Worm (Caenorhabditis elegans) whole organism, L4 larva: Measurements from ENCODE around the gene M163.22.

Source experiments
- D1046.2 ChIP-seq: fragments of 200-800 bp; sonication (Bioruptor generic); IDR thresholded peaks from 2 replicates; pipeline ENCODE4 v1.3.6; 2022; ENCODE audit warnings: missing genetic modification characterization, missing compliant biosample characterization
- F10B5.3 ChIP-seq: sonication (generic microtip); optimal IDR thresholded peaks from 2 replicates; lab custom pipeline; 2016; ENCODE audit warnings: mild to moderate bottlenecking, missing genetic modification characterization, missing compliant biosample characterization
- F37D6.2 ChIP-seq: sonication (generic microtip); optimal IDR thresholded peaks from 2 replicates; lab custom pipeline; 2016; ENCODE audit warnings: mild to moderate bottlenecking, missing genetic modification characterization, missing compliant biosample characterization
- F44E2.7 ChIP-seq: fragments of 200-800 bp; sonication (Bioruptor generic); IDR thresholded peaks from 2 replicates; pipeline ENCODE4 v2.1.2; 2022; ENCODE audit warnings: missing genetic modification characterization, missing compliant biosample characterization
- T20F7.1 ChIP-seq: fragments of 200-800 bp; sonication (Bioruptor generic); optimal IDR thresholded peaks from 2 replicates; lab custom pipeline; 2018; ENCODE audit warnings: mild to moderate bottlenecking, missing genetic modification characterization, missing compliant biosample characterization
- Y48G9A.11 ChIP-seq: fragments of 200-800 bp; sonication (Bioruptor generic); IDR thresholded peaks from 2 replicates; pipeline ENCODE4 v1.3.6; 2022; ENCODE audit warnings: missing genetic modification reagents, missing genetic modification characterization, missing compliant biosample characterization
- Y75B8A.6 ChIP-seq: fragments of 200-800 bp; sonication (Bioruptor generic); IDR thresholded peaks from 2 replicates; pipeline ENCODE4 v1.3.6; 2022; ENCODE audit warnings: missing genetic modification reagents, missing genetic modification characterization, missing compliant biosample characterization
- ZK546.5 ChIP-seq, 2 experiments: sonication (generic microtip); optimal IDR thresholded peaks; 2 replicates each; lab custom pipeline; 2017; ENCODE audit warnings: missing biosample characterization in 2 of 2, missing genetic modification characterization in 2 of 2
- aha-1 ChIP-seq: fragments of 150-350 bp; peaks from one replicate; lab custom pipeline; 2014; ENCODE audit warnings: missing biosample characterization, missing genetic modification characterization
- arid-1 ChIP-seq: fragments of 200-800 bp; sonication (Bioruptor generic); conservative IDR thresholded peaks from 2 replicates; pipeline ENCODE4 v1.3.6; 2022; ENCODE audit warnings: missing genetic modification reagents, missing genetic modification characterization, missing compliant biosample characterization
- ceh-20 ChIP-seq: fragments of 200-800 bp; sonication (Bioruptor generic); IDR thresholded peaks from 2 replicates; pipeline ENCODE4 v1.3.6; 2022; ENCODE audit warnings: missing genetic modification reagents, missing genetic modification characterization, missing compliant biosample characterization
- ceh-32 ChIP-seq: sonication (generic microtip); optimal IDR thresholded peaks from 2 replicates; lab custom pipeline; 2016; ENCODE audit warnings: mild to moderate bottlenecking, missing genetic modification characterization, missing compliant biosample characterization; ENCODE audit not compliant: poor library complexity
- ceh-44 ChIP-seq: fragments of 200-800 bp; sonication (Bioruptor generic); IDR thresholded peaks from 2 replicates; pipeline ENCODE4 v1.3.6; 2022; ENCODE audit warnings: missing genetic modification reagents, missing genetic modification characterization, missing compliant biosample characterization
- ceh-62 ChIP-seq: sonication (generic microtip); optimal IDR thresholded peaks from 2 replicates; lab custom pipeline; 2017; ENCODE audit warnings: missing biosample characterization, missing genetic modification characterization
- ces-1 ChIP-seq: fragments of 150-350 bp; sonication (generic microtip); optimal IDR thresholded peaks from 4 replicates; lab custom pipeline; 2014; ENCODE audit warnings: missing biosample characterization, missing genetic modification reagents, missing genetic modification characterization
- daf-8 ChIP-seq: fragments of 200-800 bp; sonication (Bioruptor generic); IDR thresholded peaks from 2 replicates; pipeline ENCODE4 v1.3.6; 2022; ENCODE audit warnings: missing genetic modification characterization, missing compliant biosample characterization
- dmd-8 ChIP-seq: fragments of 200-800 bp; sonication (Bioruptor generic); IDR thresholded peaks from 2 replicates; pipeline ENCODE4 v1.3.6; 2022; ENCODE audit warnings: missing genetic modification characterization, missing compliant biosample characterization
- duxl-1 ChIP-seq: sonication (generic microtip); optimal IDR thresholded peaks from 2 replicates; lab custom pipeline; 2016; ENCODE audit warnings: mild to moderate bottlenecking, missing genetic modification characterization, moderate library complexity, missing compliant biosample characterization; ENCODE audit not compliant: poor library complexity
- egl-27 ChIP-seq: sonication (generic microtip); optimal IDR thresholded peaks from 3 replicates; lab custom pipeline; 2017; ENCODE audit warnings: missing biosample characterization, missing genetic modification reagents, missing genetic modification characterization
- egl-43 ChIP-seq: fragments of 200-800 bp; sonication (Bioruptor generic); IDR thresholded peaks from 2 replicates; pipeline ENCODE4 v1.3.6; 2022; ENCODE audit warnings: missing genetic modification reagents, missing genetic modification characterization, missing compliant biosample characterization
- gei-8 ChIP-seq: fragments of 200-800 bp; sonication (Bioruptor generic); optimal IDR thresholded peaks from 2 replicates; lab custom pipeline; 2018; ENCODE audit warnings: mild to moderate bottlenecking, missing genetic modification characterization, missing compliant biosample characterization
- hlh-11 ChIP-seq: fragments of 200-800 bp; sonication (Bioruptor generic); optimal IDR thresholded peaks from 2 replicates; lab custom pipeline; 2018; ENCODE audit warnings: mild to moderate bottlenecking, missing genetic modification characterization, missing compliant biosample characterization
- hmg-1.1 ChIP-seq: fragments of 200-800 bp; sonication (Bioruptor generic); IDR thresholded peaks from 2 replicates; pipeline ENCODE4 v1.3.6; 2022; ENCODE audit warnings: missing genetic modification reagents, missing genetic modification characterization, missing compliant biosample characterization
- lin-1 ChIP-seq: fragments of 200-800 bp; sonication (Bioruptor generic); IDR thresholded peaks from 2 replicates; pipeline ENCODE4 v1.3.6; 2022; ENCODE audit warnings: missing genetic modification reagents, missing genetic modification characterization, missing compliant biosample characterization
- lin-13 ChIP-seq: fragments of 150-350 bp; optimal IDR thresholded peaks from 2 replicates; lab custom pipeline; 2014; ENCODE audit warnings: missing biosample characterization, missing genetic modification reagents, missing genetic modification characterization
- lin-38 ChIP-seq: fragments of 200-800 bp; sonication (Bioruptor generic); IDR thresholded peaks from 2 replicates; pipeline ENCODE4 v1.3.6; 2022; ENCODE audit warnings: missing genetic modification reagents, missing genetic modification characterization, missing compliant biosample characterization
- lsy-2 ChIP-seq, 2 experiments: fragments of 150-350 bp in 1 of 2; sonication (generic microtip) in 1 of 2; optimal IDR thresholded peaks; 2 replicates each; lab custom pipeline; 2014 to 2017; ENCODE audit warnings: missing biosample characterization in 2 of 2, missing genetic modification characterization in 2 of 2
- mep-1 ChIP-seq: fragments of 150-350 bp; sonication (generic microtip); optimal IDR thresholded peaks from 3 replicates; lab custom pipeline; 2014; ENCODE audit warnings: missing biosample characterization, missing genetic modification characterization
- mes-2 ChIP-seq: sonication (generic microtip); optimal IDR thresholded peaks from 2 replicates; lab custom pipeline; 2016; ENCODE audit warnings: missing genotype, mild to moderate bottlenecking, missing genetic modification characterization, missing compliant biosample characterization; ENCODE audit not compliant: poor library complexity, severe bottlenecking
- mxl-2 ChIP-seq: fragments of 200-800 bp; sonication (Bioruptor generic); conservative IDR thresholded peaks from 2 replicates; pipeline ENCODE4 v1.3.6; 2022; ENCODE audit warnings: missing genetic modification reagents, missing genetic modification characterization, missing compliant biosample characterization
- mxl-3 ChIP-seq: fragments of 200-800 bp; sonication (Bioruptor generic); optimal IDR thresholded peaks from 2 replicates; lab custom pipeline; 2018; ENCODE audit warnings: mild to moderate bottlenecking, missing genetic modification characterization, missing compliant biosample characterization
- nhr-102 ChIP-seq: sonication (generic microtip); optimal IDR thresholded peaks from 2 replicates; lab custom pipeline; 2016; ENCODE audit warnings: mild to moderate bottlenecking, missing genetic modification characterization, moderate library complexity, missing compliant biosample characterization
- nhr-11 ChIP-seq: fragments of 150-350 bp; optimal IDR thresholded peaks from 2 replicates; lab custom pipeline; 2014; ENCODE audit warnings: missing biosample characterization, missing genetic modification characterization
- nhr-28 ChIP-seq: fragments of 150-350 bp; optimal IDR thresholded peaks from 2 replicates; lab custom pipeline; 2014; ENCODE audit warnings: missing biosample characterization, missing genetic modification characterization
- nhr-41 ChIP-seq: fragments of 200-800 bp; sonication (Bioruptor generic); IDR thresholded peaks from 2 replicates; pipeline ENCODE4 v1.3.6; 2022; ENCODE audit warnings: missing genetic modification reagents, missing genetic modification characterization, missing compliant biosample characterization
- nhr-42 ChIP-seq: fragments of 200-800 bp; sonication (Bioruptor generic); IDR thresholded peaks from 2 replicates; pipeline ENCODE4 v1.3.6; 2022; ENCODE audit warnings: missing genetic modification characterization, missing compliant biosample characterization
- nhr-6 ChIP-seq: fragments of 150-350 bp; optimal IDR thresholded peaks from 2 replicates; lab custom pipeline; 2014; ENCODE audit warnings: missing biosample characterization, missing genetic modification characterization
- pha-4 ChIP-seq, 2 experiments: fragments of 150-350 bp in 1 of 2; fragments of 200-800 bp in 1 of 2; sonication (Bioruptor generic) in 1 of 2; IDR thresholded peaks in 1 of 2; optimal IDR thresholded peaks in 1 of 2; 2 replicates each; pipeline versions ENCODE4 v1.3.6 to Lab custom; 2014 to 2022; ENCODE audit warnings: missing genetic modification characterization in 2 of 2, missing genetic modification reagents in 2 of 2, missing biosample characterization in 1 of 2, missing compliant biosample characterization in 1 of 2
- php-3 ChIP-seq: fragments of 200-800 bp; sonication (Bioruptor generic); IDR thresholded peaks from 2 replicates; pipeline ENCODE4 v1.3.6; 2022; ENCODE audit warnings: missing genetic modification reagents, missing genetic modification characterization, missing compliant biosample characterization
- pqm-1 ChIP-seq: sonication (generic microtip); optimal IDR thresholded peaks from 2 replicates; lab custom pipeline; 2017; ENCODE audit warnings: missing biosample characterization, missing genetic modification characterization
- rbr-2 ChIP-seq: sonication (generic microtip); optimal IDR thresholded peaks from 2 replicates; lab custom pipeline; 2016; ENCODE audit warnings: missing genotype, missing genetic modification characterization, missing compliant biosample characterization
- skn-1 ChIP-seq: fragments of 150-350 bp; optimal IDR thresholded peaks from 2 replicates; lab custom pipeline; 2014; ENCODE audit warnings: missing biosample characterization, missing genetic modification characterization
- spr-1 ChIP-seq: sonication (generic microtip); optimal IDR thresholded peaks from 2 replicates; lab custom pipeline; 2016; ENCODE audit warnings: mild to moderate bottlenecking, missing genetic modification characterization, missing compliant biosample characterization
- tag-97 ChIP-seq: fragments of 200-800 bp; sonication (Bioruptor generic); IDR thresholded peaks from 2 replicates; pipeline ENCODE4 v1.3.6; 2022; ENCODE audit warnings: missing genetic modification characterization, missing compliant biosample characterization
- tra-1 ChIP-seq: fragments of 200-800 bp; sonication (Bioruptor generic); IDR thresholded peaks from 2 replicates; pipeline ENCODE4 v1.3.6; 2022; ENCODE audit warnings: missing genetic modification reagents, missing genetic modification characterization, missing compliant biosample characterization
- vab-7 ChIP-seq: fragments of 200-800 bp; sonication (Bioruptor generic); IDR thresholded peaks from 2 replicates; pipeline ENCODE4 v1.3.6; 2022; ENCODE audit warnings: missing genetic modification reagents, missing genetic modification characterization, missing compliant biosample characterization
- zag-1 ChIP-seq: fragments of 150-350 bp; optimal IDR thresholded peaks from 2 replicates; lab custom pipeline; 2014; ENCODE audit warnings: missing biosample characterization, missing genetic modification characterization
- zip-11 ChIP-seq: fragments of 200-800 bp; sonication (Bioruptor generic); IDR thresholded peaks from 2 replicates; pipeline ENCODE4 v1.3.6; 2022; ENCODE audit warnings: missing genetic modification characterization, missing compliant biosample characterization
- ztf-7 ChIP-seq: fragments of 150-350 bp; optimal IDR thresholded peaks from 2 replicates; lab custom pipeline; 2014; ENCODE audit warnings: missing biosample characterization, missing genetic modification characterization

Gene M163.22

DNA sequence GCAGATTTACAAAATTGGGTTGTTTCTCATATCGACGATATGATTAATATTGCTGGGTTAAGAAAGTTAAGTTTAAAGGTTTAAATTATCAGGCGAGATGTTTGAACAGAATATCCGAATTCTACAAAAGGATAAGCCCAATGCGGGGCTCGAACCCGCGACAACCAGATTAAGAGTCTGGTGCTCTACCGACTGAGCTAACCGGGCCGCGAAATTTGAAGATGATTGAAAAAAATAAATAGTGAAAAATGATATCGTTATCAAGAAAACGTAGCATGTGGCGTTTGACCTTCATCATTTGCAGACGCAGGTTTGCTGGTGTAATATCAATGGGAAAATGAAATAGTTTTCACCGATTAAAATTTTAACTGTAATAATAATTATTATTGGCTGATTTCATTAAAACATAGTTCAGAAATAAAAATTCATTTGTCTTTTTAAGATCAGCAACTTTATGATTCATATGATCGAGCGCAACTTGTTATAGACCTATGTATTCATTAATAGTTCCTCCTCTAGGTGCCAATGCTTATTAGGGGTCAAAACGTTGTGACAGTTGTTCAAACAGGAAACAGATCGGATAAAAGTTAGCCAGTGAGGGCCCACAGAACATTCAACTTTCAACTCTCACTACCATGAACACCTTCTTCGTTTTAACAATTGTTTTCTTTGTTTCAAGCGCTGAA is 13.2 kb downstream of the M163.22 start, which contains the start of gene M163.11 (continued):
- TF ChIP-seq Y75B8A.6: no peak
- TF ChIP-seq ZK546.5 (tag; optimal IDR thresholded peaks at IDR 0.05; lab: Kevin White, UChicago): no peak
- TF ChIP-seq rbr-2 (tag; lab: Kevin White, UChicago): no peak
- TF ChIP-seq skn-1: no peak
- no peak for TF ChIP-seq ceh-32 (tag; lab: Kevin White, UChicago)
- TF ChIP-seq egl-27 (tag; lab: Kevin White, UChicago): no peak
- TF ChIP-seq daf-8 (GFP tag; lab: Robert Waterston, UW): no peak
- peak; percentile 24 for TF ChIP-seq hmg-1.1 (GFP tag; lab: Robert Waterston, UW)
- peak; percentile 54; the same call in 1 of the 2 replicates for TF ChIP-seq ceh-20 (GFP tag; lab: Robert Waterston, UW)
- peak; percentile 2 for TF ChIP-seq ztf-7
- TF ChIP-seq ceh-62: no peak
- TF ChIP-seq zip-11 (GFP tag; lab: Robert Waterston, UW): no peak
- TF ChIP-seq lin-38 (GFP tag; lab: Robert Waterston, UW): no peak; the same call in 1 of the 2 replicates
- TF ChIP-seq egl-43 (GFP tag; lab: Robert Waterston, UW): peak; percentile 92
- TF ChIP-seq nhr-28 (tag; lab: Kevin White, UChicago): peak; percentile 24
- TF ChIP-seq Y48G9A.11: peak; percentile 55
- no peak for TF ChIP-seq zag-1 (tag; lab: Kevin White, UChicago)
- peak; percentile 23 for TF ChIP-seq gei-8 (GFP tag; lab: Kevin White, UChicago)
- 0 out of 2 replicates have a peak, but pooled peaks have one; percentile 62 for TF ChIP-seq F44E2.7
- peak; percentile 27 for TF ChIP-seq lin-13
- no peak for TF ChIP-seq ces-1 (GFP tag; lab: Kevin White, UChicago)
- peak; percentile 12 for TF ChIP-seq aha-1 (tag; lab: Kevin White, UChicago)
- TF ChIP-seq pqm-1: no peak
- TF ChIP-seq mxl-2 (GFP tag; lab: Robert Waterston, UW): peak; percentile 72; the same call in 1 of the 2 replicates
- peak; percentile 74 for TF ChIP-seq tra-1 (GFP tag; lab: Robert Waterston, UW)
- TF ChIP-seq F10B5.3 (tag; lab: Kevin White, UChicago): no peak
- TF ChIP-seq, all 104 proteins: peak for 53

DNA sequence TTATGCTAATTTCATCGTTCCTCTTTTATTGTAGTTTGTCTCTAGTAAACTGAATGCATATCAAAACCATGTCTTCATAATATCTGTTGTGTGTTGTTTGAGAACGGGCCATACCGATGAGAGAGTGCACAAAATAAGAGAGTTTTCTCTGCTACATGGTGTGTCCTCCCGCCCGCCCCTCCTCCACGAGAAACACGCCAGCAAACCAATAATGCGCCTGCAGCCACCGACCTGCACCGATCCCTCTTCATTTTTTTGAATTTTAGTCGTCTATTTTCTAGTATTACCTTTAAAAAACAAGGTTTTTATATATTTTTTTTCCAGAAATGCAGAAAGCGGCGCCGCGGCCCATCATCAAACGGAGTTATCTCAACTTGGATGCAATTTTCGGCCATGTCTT is 14.6 kb downstream of the M163.22 start, which contains the start of gene gfi-3:
TSS of gene gfi-3 (plus strand) at position 325 of the 400 bp plus-strand sequence.
- no peak for TF ChIP-seq ceh-44
- TF ChIP-seq mes-2 (tag; lab: Kevin White, UChicago): peak; percentile 89
- TF ChIP-seq pha-4 (GFP tag; IDR thresholded peaks at IDR 0.05; lab: Robert Waterston, UW): peak; percentile 78
- TF ChIP-seq pha-4 (tag; optimal IDR thresholded peaks at IDR 0.05; lab: Kevin White, UChicago): no peak
- peak; percentile 67 for TF ChIP-seq duxl-1 (tag; lab: Kevin White, UChicago)
- TF ChIP-seq mep-1 (tag; lab: Kevin White, UChicago): peak; percentile 92
- no peak for TF ChIP-seq mxl-2 (GFP tag; lab: Robert Waterston, UW)
- peak; percentile 61; the same call in 1 of the 2 replicates for TF ChIP-seq tra-1 (GFP tag; lab: Robert Waterston, UW)
- TF ChIP-seq D1046.2: no peak
- no peak for TF ChIP-seq nhr-41 (GFP tag; lab: Robert Waterston, UW)
- peak; percentile 52; the same call in 1 of the 2 replicates for TF ChIP-seq arid-1 (GFP tag; lab: Robert Waterston, UW)
- peak; percentile 53 for TF ChIP-seq F37D6.2 (tag; lab: Kevin White, UChicago)
- TF ChIP-seq nhr-6 (tag; lab: Kevin White, UChicago): peak; percentile 29
- no peak for TF ChIP-seq vab-7
- TF ChIP-seq hlh-11 (tag; lab: Kevin White, UChicago): peak; percentile 82
- TF ChIP-seq nhr-28 (tag; lab: Kevin White, UChicago): peak; percentile 67
- peak; percentile 79 for TF ChIP-seq nhr-102 (tag; lab: Kevin White, UChicago)
- peak; percentile 45 for TF ChIP-seq ztf-7
- TF ChIP-seq nhr-42: peak; percentile 74; the same call in 1 of the 2 replicates
- peak; percentile 61; the same call in 1 of the 2 replicates for TF ChIP-seq lin-1 (GFP tag; lab: Robert Waterston, UW)
- no peak for TF ChIP-seq php-3 (GFP tag; lab: Robert Waterston, UW)
- TF ChIP-seq T20F7.1 (GFP tag; lab: Kevin White, UChicago): no peak
- 0 out of 2 replicates have a peak, but pooled peaks have one; percentile 31 for TF ChIP-seq dmd-8 (GFP tag; lab: Robert Waterston, UW)
- TF ChIP-seq mxl-3 (GFP tag; lab: Kevin White, UChicago): peak; percentile 64
- peak in 1 of 2 experiments; percentile 85 for TF ChIP-seq lsy-2 (tag; optimal IDR thresholded peaks at IDR 0.05; lab: Kevin White, UChicago)
- TF ChIP-seq tag-97 (GFP tag; lab: Robert Waterston, UW): no peak
- TF ChIP-seq spr-1 (tag; lab: Kevin White, UChicago): peak; percentile 46
- TF ChIP-seq nhr-11 (tag; lab: Kevin White, UChicago): peak; percentile 43
